Worm (Caenorhabditis elegans) whole organism, L2 larva: Measurements from ENCODE around the gene gop-3.

Experiments used
- aly-2 ChIP-seq: fragments of 150-350 bp; optimal IDR thresholded peaks from 2 replicates; lab custom pipeline; 2014; ENCODE audit warnings: missing biosample characterization, missing genetic modification characterization
- elt-3 ChIP-seq: sonication (generic microtip); optimal IDR thresholded peaks from 2 replicates; lab custom pipeline; 2017; ENCODE audit warnings: missing biosample characterization, missing genetic modification characterization
- lin-39 ChIP-seq: fragments of 150-350 bp; optimal IDR thresholded peaks from 2 replicates; lab custom pipeline; 2014; ENCODE audit warnings: missing biosample characterization, missing genetic modification reagents, missing genetic modification characterization
- mab-5 ChIP-seq: fragments of 150-350 bp; optimal IDR thresholded peaks from 2 replicates; lab custom pipeline; 2014; ENCODE audit warnings: missing biosample characterization, missing genetic modification characterization
- mdl-1 ChIP-seq, 2 experiments: fragments of 150-350 bp in 1 of 2; sonication (generic microtip) in 1 of 2; optimal IDR thresholded peaks; 2 replicates each; lab custom pipeline; 2017; ENCODE audit warnings: missing biosample characterization in 2 of 2, missing genetic modification characterization in 2 of 2
- nhr-11 ChIP-seq: fragments of 150-350 bp; optimal IDR thresholded peaks from 2 replicates; lab custom pipeline; 2014; ENCODE audit warnings: missing biosample characterization, missing genetic modification characterization
- nhr-12 ChIP-seq: fragments of 150-350 bp; optimal IDR thresholded peaks from 2 replicates; lab custom pipeline; 2014; ENCODE audit warnings: missing biosample characterization, missing genetic modification characterization
- nhr-23 ChIP-seq: fragments of 150-350 bp; optimal IDR thresholded peaks from 2 replicates; lab custom pipeline; 2014; ENCODE audit warnings: missing biosample characterization, missing genetic modification reagents, missing genetic modification characterization
- nhr-237 ChIP-seq: fragments of 150-350 bp; optimal IDR thresholded peaks from 2 replicates; lab custom pipeline; 2014; ENCODE audit warnings: missing biosample characterization, missing genetic modification characterization
- nhr-25 ChIP-seq: fragments of 150-350 bp; sonication (generic microtip); optimal IDR thresholded peaks from 3 replicates; lab custom pipeline; 2014; ENCODE audit warnings: missing biosample characterization, missing genetic modification characterization
- nhr-77 ChIP-seq: fragments of 150-350 bp; optimal IDR thresholded peaks from 2 replicates; lab custom pipeline; 2014; ENCODE audit warnings: missing biosample characterization, missing genetic modification characterization
- unc-62 ChIP-seq: fragments of 150-350 bp; optimal IDR thresholded peaks from 2 replicates; lab custom pipeline; 2014; ENCODE audit warnings: missing biosample characterization, missing genetic modification reagents, missing genetic modification characterization
- zag-1 ChIP-seq: fragments of 150-350 bp; optimal IDR thresholded peaks from 2 replicates; lab custom pipeline; 2014; ENCODE audit warnings: missing biosample characterization, missing genetic modification characterization

DNA sequence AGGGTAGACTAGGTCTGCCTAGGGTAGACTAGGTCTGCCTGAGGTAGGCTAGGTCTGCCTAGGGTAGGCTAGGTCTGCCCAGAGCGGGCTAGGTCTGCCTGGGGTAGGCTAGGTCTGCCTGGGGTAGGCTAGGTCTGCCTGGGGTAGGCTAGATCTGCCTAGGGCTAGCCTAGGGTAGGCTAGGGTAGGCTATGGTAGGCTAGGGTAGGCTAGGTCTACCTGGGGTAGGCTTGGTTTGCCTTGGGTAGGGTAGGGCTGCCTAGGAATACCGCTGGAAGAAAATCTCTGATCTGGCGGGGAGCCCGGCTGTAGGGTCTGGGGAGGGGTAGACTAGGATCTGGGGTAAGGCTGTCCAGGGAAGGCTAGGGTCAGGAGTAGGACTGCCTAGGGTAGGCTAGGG lies 25.0 kb downstream of the gop-3 start:
- TF ChIP-seq mdl-1 (tag; optimal IDR thresholded peaks at IDR 0.05; lab: Kevin White, UChicago): no peak
- no peak for TF ChIP-seq nhr-11 (tag; lab: Kevin White, UChicago)
- TF ChIP-seq lin-39 (tag; lab: Kevin White, UChicago): no peak
- no peak for TF ChIP-seq nhr-12 (tag; lab: Kevin White, UChicago)
- no peak for TF ChIP-seq aly-2 (tag; lab: Kevin White, UChicago)
- no peak for TF ChIP-seq nhr-237
- TF ChIP-seq mab-5 (tag; lab: Kevin White, UChicago): no peak
- TF ChIP-seq zag-1 (tag; lab: Kevin White, UChicago): no peak
- TF ChIP-seq nhr-77 (tag; lab: Kevin White, UChicago): no peak
- no peak for TF ChIP-seq nhr-23 (tag; lab: Kevin White, UChicago)
- no peak for TF ChIP-seq elt-3
- no peak for TF ChIP-seq nhr-25
- no peak for TF ChIP-seq unc-62 (GFP tag; lab: Kevin White, UChicago)
